Fruit fly (Drosophila melanogaster): ENCODE results near the gene MtnA.

Gene MtnA

DNA sequence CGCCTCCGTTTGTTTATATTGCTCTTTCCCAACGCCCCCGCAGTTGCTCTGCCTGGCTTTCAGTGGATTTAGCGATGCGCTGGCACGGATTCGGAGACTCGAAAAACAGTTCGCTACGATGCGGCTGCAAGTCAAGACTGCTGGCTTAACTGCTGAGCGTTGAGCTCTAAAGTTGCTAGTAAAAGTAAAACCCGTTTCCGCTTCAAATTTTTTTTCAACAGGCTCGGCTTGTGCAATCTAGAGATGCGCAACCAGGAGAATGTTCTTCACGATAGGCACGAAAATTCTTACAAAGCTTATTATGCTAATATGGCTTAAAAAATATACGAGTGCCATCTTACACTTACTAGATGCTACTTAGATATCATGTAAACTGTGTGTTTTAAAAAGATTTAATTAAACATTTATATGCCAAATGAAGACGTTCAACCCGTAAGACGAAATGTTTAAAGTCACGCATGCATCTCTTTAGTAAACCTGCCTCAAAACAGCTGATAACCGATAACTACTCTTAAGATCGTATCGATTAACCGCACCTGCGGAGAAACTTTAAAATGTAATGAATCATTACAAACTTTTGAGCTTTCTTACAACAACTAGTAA, 36.8 kb downstream of the MtnA start, which contains the start of gene CG12948 (continued):
- TF ChIP-seq CG1647 (GFP tag; optimal IDR thresholded peaks at IDR 0.05), result no peak
- TF ChIP-seq CG7271 (tag; optimal IDR thresholded peaks at IDR 0.05), result peak; percentile 5
- TF ChIP-seq zfh2 (GFP tag; optimal IDR thresholded peaks at IDR 0.05), result peak; percentile 20
- TF ChIP-seq CG16815 (GFP tag; optimal IDR thresholded peaks at IDR 0.05), result no peak
- peak; percentile 49 for TF ChIP-seq corto (GFP tag; optimal IDR thresholded peaks at IDR 0.05)
- peak; percentile 11; the same call in 1 of the 2 replicates for TF ChIP-seq CG10366 (GFP tag; IDR thresholded peaks at IDR 0.05)
- no peak for TF ChIP-seq ftz-f1 (GFP tag; optimal IDR thresholded peaks at IDR 0.05)
- TF ChIP-seq CHES-1-like (GFP tag; optimal IDR thresholded peaks at IDR 0.05), result peak; percentile 11
- no peak for TF ChIP-seq rib (GFP tag; IDR thresholded peaks at IDR 0.05)
- no peak for TF ChIP-seq CG15073 (GFP tag; optimal IDR thresholded peaks at IDR 0.05)
- peak; percentile 11; the same call in 1 of the 3 replicates for TF ChIP-seq Dbx (GFP tag; IDR thresholded peaks at IDR 0.05)
- TF ChIP-seq ewg (GFP tag; optimal IDR thresholded peaks at IDR 0.05), result no peak
- TF ChIP-seq emc (GFP tag; optimal IDR thresholded peaks at IDR 0.05), result no peak
- TF ChIP-seq CG7357 (GFP tag; IDR thresholded peaks at IDR 0.05), result no peak
- peak; percentile 76; the same call in 2 of the 3 replicates for TF ChIP-seq Opbp (GFP tag; IDR thresholded peaks at IDR 0.05; ENCODE audit: partially characterized antibody)
- peak; percentile 19 for TF ChIP-seq CG31365 (tag; optimal IDR thresholded peaks at IDR 0.05)
- no peak for TF ChIP-seq gfzf (GFP tag; optimal IDR thresholded peaks at IDR 0.05)
- TF ChIP-seq CG17359 (tag; optimal IDR thresholded peaks at IDR 0.05), result peak; percentile 39
- TF ChIP-seq CG30020 (tag; optimal IDR thresholded peaks at IDR 0.05), result peak; percentile 40
- TF ChIP-seq nom (GFP tag; optimal IDR thresholded peaks at IDR 0.05), result peak; percentile 65
- no peak; the same call in 1 of the 2 replicates for TF ChIP-seq CG31441 (GFP tag; IDR thresholded peaks at IDR 0.05)
- no peak for TF ChIP-seq cg (GFP tag; optimal IDR thresholded peaks at IDR 0.05)
- peak; percentile 70 for TF ChIP-seq CG12391 (tag; optimal IDR thresholded peaks at IDR 0.05)
- TF ChIP-seq gem (tag; optimal IDR thresholded peaks at IDR 0.05), result no peak
- peak; percentile 67 for TF ChIP-seq slbo (GFP tag; IDR thresholded peaks at IDR 0.05)
- peak; percentile 49 for TF ChIP-seq nerfin-1 (tag; optimal IDR thresholded peaks at IDR 0.05)
- no peak for TF ChIP-seq CG17912 (GFP tag; optimal IDR thresholded peaks at IDR 0.05)
- TF ChIP-seq Ssrp (tag; optimal IDR thresholded peaks at IDR 0.05), result no peak
- TF ChIP-seq CG14441 (GFP tag; IDR thresholded peaks at IDR 0.05), result 0 out of 2 replicates have a peak, but pooled peaks have one; percentile 10
- TF ChIP-seq Mad (GFP tag; optimal IDR thresholded peaks at IDR 0.05), result no peak
- TF ChIP-seq CG3847 (GFP tag; IDR thresholded peaks at IDR 0.05), result peak; percentile 54
- peak; percentile 18 for TF ChIP-seq CG9609 (GFP tag; optimal IDR thresholded peaks at IDR 0.05)
- no peak for TF ChIP-seq run (tag; optimal IDR thresholded peaks at IDR 0.05)
- TF ChIP-seq chif (GFP tag; optimal IDR thresholded peaks at IDR 0.05), result peak in 1 of 2 experiments; percentile 63
- peak; percentile 72 for TF ChIP-seq CG30403 (GFP tag; optimal IDR thresholded peaks at IDR 0.05)
- 0 out of 2 replicates have a peak, but pooled peaks have one; percentile 43 for TF ChIP-seq Ptx1 (GFP tag; IDR thresholded peaks at IDR 0.05)
- TF ChIP-seq pb (GFP tag; optimal IDR thresholded peaks at IDR 0.05), result no peak
- TF ChIP-seq ato (GFP tag; IDR thresholded peaks at IDR 0.05; ENCODE audit: partially characterized antibody), result peak; percentile 63; the same call in 1 of the 2 replicates
- TF ChIP-seq CG11093 (GFP tag; IDR thresholded peaks at IDR 0.05), result 0 out of 3 replicates have a peak, but pooled peaks have one; percentile 27
- TF ChIP-seq CG2202 (tag; optimal IDR thresholded peaks at IDR 0.05), result no peak
- TF ChIP-seq stc (GFP tag; IDR thresholded peaks at IDR 0.05), result no peak
- TF ChIP-seq fd64A (GFP tag; optimal IDR thresholded peaks at IDR 0.05), result peak; percentile 4
- TF ChIP-seq Fer2 (tag; optimal IDR thresholded peaks at IDR 0.05), result peak; percentile 55
- no peak for TF ChIP-seq shn (GFP tag; optimal IDR thresholded peaks at IDR 0.05)
- TF ChIP-seq CG8359 (GFP tag; optimal IDR thresholded peaks at IDR 0.05; ENCODE audit: borderline replicate concordance), result no peak
- no peak for TF ChIP-seq exex (tag; optimal IDR thresholded peaks at IDR 0.05)
- no peak for TF ChIP-seq sens-2 (GFP tag; IDR thresholded peaks at IDR 0.05)
- no peak for TF ChIP-seq Aef1 (GFP tag; IDR thresholded peaks at IDR 0.05)
- TF ChIP-seq CG6813 (GFP tag; optimal IDR thresholded peaks at IDR 0.05), result no peak
